Worm (Caenorhabditis elegans) whole organism, late embryonic: ENCODE measurements around the gene F18F11.4.

Experiments used
- C08G9.2 ChIP-seq: sonication (generic microtip); optimal IDR thresholded peaks from 2 replicates; lab custom pipeline; 2016; ENCODE audit warnings: mild to moderate bottlenecking, missing genetic modification characterization, moderate library complexity, missing compliant biosample characterization
- T23F11.4 ChIP-seq: fragments of 200-800 bp; sonication (Bioruptor generic); optimal IDR thresholded peaks from 2 replicates; lab custom pipeline; 2018; ENCODE audit warnings: mild to moderate bottlenecking, missing genetic modification characterization, missing compliant biosample characterization
- ceh-30 ChIP-seq: fragments of 150-350 bp; optimal IDR thresholded peaks from 2 replicates; lab custom pipeline; 2014; ENCODE audit warnings: missing biosample characterization, missing genetic modification characterization
- ets-4 ChIP-seq: sonication (generic microtip); optimal IDR thresholded peaks from 2 replicates; lab custom pipeline; 2016; ENCODE audit warnings: missing genetic modification characterization, missing compliant biosample characterization
- fkh-10 ChIP-seq: fragments of 150-350 bp; optimal IDR thresholded peaks from 2 replicates; lab custom pipeline; 2014; ENCODE audit warnings: missing biosample characterization, missing genetic modification reagents, missing genetic modification characterization
- hlh-13 ChIP-seq: fragments of 200-800 bp; sonication (Bioruptor generic); optimal IDR thresholded peaks from 2 replicates; lab custom pipeline; 2018; ENCODE audit warnings: mild to moderate bottlenecking, missing genetic modification characterization, missing compliant biosample characterization
- lin-11 ChIP-seq: fragments of 200-800 bp; sonication (Bioruptor generic); optimal IDR thresholded peaks from 2 replicates; lab custom pipeline; 2018; ENCODE audit warnings: mild to moderate bottlenecking, missing genetic modification characterization, missing compliant biosample characterization
- odd-2 ChIP-seq: sonication (generic microtip); optimal IDR thresholded peaks from 2 replicates; lab custom pipeline; 2017; ENCODE audit warnings: antibody characterized with exemption, mild to moderate bottlenecking, missing genetic modification characterization, missing compliant biosample characterization
- pag-3 ChIP-seq: sonication (generic microtip); optimal IDR thresholded peaks from 2 replicates; lab custom pipeline; 2016; ENCODE audit warnings: missing compliant biosample characterization, missing genetic modification characterization, borderline replicate concordance
- pqm-1 ChIP-seq: sonication (generic microtip); optimal IDR thresholded peaks from 2 replicates; lab custom pipeline; 2016; ENCODE audit warnings: missing genetic modification characterization, missing compliant biosample characterization
- rnt-1 ChIP-seq: sonication (generic microtip); optimal IDR thresholded peaks from 2 replicates; lab custom pipeline; 2016; ENCODE audit warnings: missing genetic modification characterization, missing compliant biosample characterization
- tbx-2 ChIP-seq: sonication (generic microtip); optimal IDR thresholded peaks from 2 replicates; lab custom pipeline; 2016; ENCODE audit warnings: missing genetic modification characterization, missing compliant biosample characterization
- tbx-7 ChIP-seq: sonication (generic microtip); optimal IDR thresholded peaks from 2 replicates; lab custom pipeline; 2016; ENCODE audit warnings: missing genotype, missing genetic modification characterization, missing compliant biosample characterization
- ztf-16 ChIP-seq: sonication (generic microtip); optimal IDR thresholded peaks from 2 replicates; lab custom pipeline; 2017; ENCODE audit warnings: missing genetic modification characterization, missing compliant biosample characterization

ce11 chrIV:375915-376314, 45.3 kb downstream of the F18F11.4 start, which contains the start of gene fln-1:
- TF ChIP-seq fkh-10 (GFP tag; lab: Kevin White, UChicago) = no peak
- TF ChIP-seq ceh-30 (tag; lab: Kevin White, UChicago) = no peak
- TF ChIP-seq T23F11.4 (GFP tag; lab: Kevin White, UChicago) = no peak
- no peak for TF ChIP-seq rnt-1 (tag; lab: Kevin White, UChicago)
- no peak for TF ChIP-seq ztf-16
- no peak for TF ChIP-seq pqm-1 (tag; lab: Kevin White, UChicago)
- TF ChIP-seq hlh-13 = no peak
- TF ChIP-seq odd-2 (tag; lab: Kevin White, UChicago) = no peak
- TF ChIP-seq lin-11 = no peak
- no peak for TF ChIP-seq tbx-2 (tag; lab: Kevin White, UChicago)
- no peak for TF ChIP-seq ets-4 (tag; lab: Kevin White, UChicago)
- no peak for TF ChIP-seq pag-3 (tag; lab: Kevin White, UChicago)
- TF ChIP-seq C08G9.2 (tag; lab: Kevin White, UChicago) = no peak
- TF ChIP-seq tbx-7 = no peak
